Worm (Caenorhabditis elegans): ENCODE measurements around the gene usp-39.
A peak's percentile ranks its signal among the peaks of the same experiment; 100 is the strongest.

The usp-39 gene

ce11 chrII:2570384-2570964, 5.4 kb downstream of the usp-39 start:
- TF ChIP-seq irx-1 (tag; optimal IDR thresholded peaks at IDR 0.05) = peak; percentile 29
- peak; percentile 23 for TF ChIP-seq efl-3 (GFP tag; optimal IDR thresholded peaks at IDR 0.05)

- TF ChIP-seq unc-98 (GFP tag; IDR thresholded peaks at IDR 0.05) = no peak
- no peak for TF ChIP-seq efl-1 (optimal IDR thresholded peaks at IDR 0.05)
- peak in 1 of 2 experiments; percentile 5 for TF ChIP-seq efl-1 (GFP tag; optimal IDR thresholded peaks at IDR 0.05 in 1 of 2)
Observed at ce11 chrII:2578216-2578615, 13.1 kb downstream of the usp-39 start.

- TF ChIP-seq nhr-20 (tag; optimal IDR thresholded peaks at IDR 0.05) = no peak
- no peak for TF ChIP-seq fkh-8 (tag; optimal IDR thresholded peaks at IDR 0.05)
- no peak for TF ChIP-seq nhr-11 (tag; optimal IDR thresholded peaks at IDR 0.05)
- no peak for TF ChIP-seq lin-39 (tag; optimal IDR thresholded peaks at IDR 0.05)
- no peak for TF ChIP-seq nhr-77 (tag; optimal IDR thresholded peaks at IDR 0.05)
- no peak for TF ChIP-seq pax-3 (tag; optimal IDR thresholded peaks at IDR 0.05)
- TF ChIP-seq Y116A8C.19 (tag; optimal IDR thresholded peaks at IDR 0.05; ENCODE audit: borderline replicate concordance) = no peak
- TF ChIP-seq dsc-1 (tag; optimal IDR thresholded peaks at IDR 0.05) = no peak
- TF ChIP-seq hpl-2 (GFP tag; optimal IDR thresholded peaks at IDR 0.05) = no peak
- no peak for TF ChIP-seq nhr-12 (tag; optimal IDR thresholded peaks at IDR 0.05)
- no peak for TF ChIP-seq ama-1 (optimal IDR thresholded peaks at IDR 0.05)
- TF ChIP-seq irx-1 (tag; optimal IDR thresholded peaks at IDR 0.05) = no peak
- no peak for TF ChIP-seq mef-2 (tag; optimal IDR thresholded peaks at IDR 0.05)
Observed at ce11 chrII:2583044-2583443, 18.0 kb downstream of the usp-39 start, which contains the start of gene sri-74. Gene sri-74 (minus strand): TSS chrII:2583144.

- TF ChIP-seq mep-1 (tag; optimal IDR thresholded peaks at IDR 0.05) (no peak), nhr-11 (tag; optimal IDR thresholded peaks at IDR 0.05) (no peak), aly-2 (tag; optimal IDR thresholded peaks at IDR 0.05) (no peak), nhr-71 (tag; optimal IDR thresholded peaks at IDR 0.05) (no peak), rnt-1 (tag; optimal IDR thresholded peaks at IDR 0.05) (no peak), egl-13 (tag; optimal IDR thresholded peaks at IDR 0.05) (no peak), ceh-90 (tag; optimal IDR thresholded peaks at IDR 0.05) (no peak), nhr-20 (tag; optimal IDR thresholded peaks at IDR 0.05) (no peak), ztf-11 (tag; optimal IDR thresholded peaks at IDR 0.05) (no peak), ztf-4 (tag; optimal IDR thresholded peaks at IDR 0.05) (no peak), vab-15 (tag; optimal IDR thresholded peaks at IDR 0.05) (no peak), nhr-28 (tag; optimal IDR thresholded peaks at IDR 0.05) (no peak), fkh-10 (GFP tag; optimal IDR thresholded peaks at IDR 0.05) (no peak), snu-23 (GFP tag; optimal IDR thresholded peaks at IDR 0.05) (no peak), C16A3.4 (tag; optimal IDR thresholded peaks at IDR 0.05) (no peak), fkh-4 (tag; optimal IDR thresholded peaks at IDR 0.05; ENCODE audit: borderline replicate concordance) (no peak), lin-39 (tag; optimal IDR thresholded peaks at IDR 0.05) (no peak), nhr-237 (tag; optimal IDR thresholded peaks at IDR 0.05) (no peak), unc-86 (tag; optimal IDR thresholded peaks at IDR 0.05) (no peak)
Observed at ce11 chrII:2585493-2585892, 20.4 kb downstream of the usp-39 start, which contains the start of gene sri-36. Gene sri-36 (minus strand): TSS chrII:2585593.

ce11 chrII:2586861-2587554, 21.9 kb downstream of the usp-39 start, which contains the start of the genes F33H12.7 and sri-39:
Gene F33H12.7 (minus strand): TSS chrII:2586911.
Gene sri-39 (plus strand): TSS chrII:2587504.
- TF ChIP-seq lin-35 (GFP tag; optimal IDR thresholded peaks at IDR 0.05) (peak in 1 of 2 experiments; percentile 12), F16B12.6 (tag; optimal IDR thresholded peaks at IDR 0.05) (no peak), elt-2 (tag; optimal IDR thresholded peaks at IDR 0.05) (peak; percentile 96), jun-1 (tag; optimal IDR thresholded peaks at IDR 0.05) (peak; percentile 52), efl-1 (optimal IDR thresholded peaks at IDR 0.05) (no peak), efl-1 (GFP tag; optimal IDR thresholded peaks at IDR 0.05 in 1 of 2) (peak in 1 of 2 experiments; percentile 74), blmp-1 (tag; optimal IDR thresholded peaks at IDR 0.05) (no peak), dpl-1 (GFP tag; optimal IDR thresholded peaks at IDR 0.05) (no peak)

All from whole organism, L1 larva.